Worm (Caenorhabditis elegans): Measurements from ENCODE around the gene F15H10.5.

ce11 chrV:10423511-10423910, 4.7 kb upstream of the F15H10.5 start:
- no peak for TF ChIP-seq elt-1 (tag; optimal IDR thresholded peaks at IDR 0.05)
- TF ChIP-seq sea-2 (GFP tag; optimal IDR thresholded peaks at IDR 0.05) = no peak

Data from whole organism, L3 larva.